Fruit fly (Drosophila melanogaster) whole organism, embryonic: ENCODE results near the gene CG34107.

Experiments used
- Aef1 ChIP-seq: fragments of 200-800 bp; sonication (Bioruptor generic); IDR thresholded peaks from 3 replicates; pipeline ENCODE4 v1.3.6; 2022; ENCODE audit warnings: missing biosample characterization, missing genetic modification characterization
- Bdp1 ChIP-seq: fragments of 200-800 bp; sonication (Bioruptor generic); optimal IDR thresholded peaks from 3 replicates; lab custom pipeline; 2016; ENCODE audit warnings: missing biosample characterization, missing genetic modification characterization
- CG11456 ChIP-seq: fragments of 200-800 bp; sonication (Bioruptor generic); IDR thresholded peaks from 3 replicates; pipeline ENCODE4 v1.3.6; 2022; ENCODE audit warnings: missing biosample characterization, missing genetic modification characterization
- CG12155 ChIP-seq: fragments of 200-800 bp; sonication (Bioruptor generic); optimal IDR thresholded peaks from 3 replicates; lab custom pipeline; 2016; ENCODE audit warnings: missing biosample characterization, missing genetic modification characterization
- CG12299 ChIP-seq: fragments of 200-800 bp; sonication (Bioruptor generic); optimal IDR thresholded peaks from 2 replicates; lab custom pipeline; 2018; ENCODE audit warnings: missing biosample characterization, mild to moderate bottlenecking, missing genetic modification characterization
- CG14667 ChIP-seq: fragments of 200-800 bp; sonication (Bioruptor generic); IDR thresholded peaks from 2 replicates; pipeline ENCODE4 v1.3.6; 2022; ENCODE audit warnings: missing biosample characterization, missing genetic modification characterization
- CG14860 ChIP-seq: fragments of 200-800 bp; sonication (Bioruptor generic); IDR thresholded peaks from 3 replicates; pipeline ENCODE4 v1.3.6; 2022; ENCODE audit warnings: missing biosample characterization, missing genetic modification characterization; ENCODE audit not compliant: partially characterized antibody
- CG15696 ChIP-seq: fragments of 200-800 bp; sonication (Bioruptor generic); optimal IDR thresholded peaks from 2 replicates; lab custom pipeline; 2019; ENCODE audit warnings: missing biosample characterization, mild to moderate bottlenecking, missing genetic modification characterization, moderate library complexity
- CG17186 ChIP-seq: fragments of 200-800 bp; sonication (Bioruptor generic); optimal IDR thresholded peaks from 3 replicates; lab custom pipeline; 2017; ENCODE audit warnings: missing biosample characterization, missing genetic modification reagents, missing genetic modification characterization
- CG17612 ChIP-seq: fragments of 200-800 bp; sonication (Bioruptor generic); IDR thresholded peaks from 2 replicates; pipeline ENCODE4 v1.3.6; 2022; ENCODE audit warnings: missing biosample characterization, missing genetic modification characterization
- CG17912 ChIP-seq: fragments of 200-800 bp; sonication (Bioruptor generic); optimal IDR thresholded peaks from 2 replicates; lab custom pipeline; 2018; ENCODE audit warnings: missing biosample characterization, mild to moderate bottlenecking, missing genetic modification characterization
- CG18011 ChIP-seq: fragments of 200-800 bp; sonication (Bioruptor generic); optimal IDR thresholded peaks from 2 replicates; lab custom pipeline; 2017; ENCODE audit warnings: missing biosample characterization, missing genetic modification characterization, mild to moderate bottlenecking, moderate library complexity, missing genotype
- CG2120 ChIP-seq: fragments of 200-800 bp; sonication (Bioruptor generic); optimal IDR thresholded peaks from 3 replicates; lab custom pipeline; 2016; ENCODE audit warnings: missing biosample characterization, missing genetic modification characterization
- CG2129 ChIP-seq: fragments of 200-800 bp; sonication (Bioruptor generic); IDR thresholded peaks from 2 replicates; pipeline ENCODE4 v1.3.6; 2022; ENCODE audit warnings: missing biosample characterization, missing genetic modification characterization; ENCODE audit not compliant: partially characterized antibody
- CG30020 ChIP-seq: fragments of 200-800 bp; optimal IDR thresholded peaks from 2 replicates; lab custom pipeline; 2019; ENCODE audit warnings: missing biosample characterization, mild to moderate bottlenecking, missing genetic modification characterization, moderate library complexity
- CG31388 ChIP-seq: fragments of 200-800 bp; sonication (Bioruptor generic); optimal IDR thresholded peaks from 2 replicates; lab custom pipeline; 2016; ENCODE audit warnings: missing biosample characterization, missing genetic modification characterization
- CG3995 ChIP-seq: fragments of 200-800 bp; sonication (Bioruptor generic); optimal IDR thresholded peaks from 3 replicates; lab custom pipeline; 2016; ENCODE audit warnings: missing biosample characterization, missing genetic modification characterization
- CG4328 ChIP-seq: fragments of 200-800 bp; sonication (Bioruptor generic); optimal IDR thresholded peaks from 3 replicates; lab custom pipeline; 2017; ENCODE audit warnings: missing biosample characterization, missing genetic modification reagents, missing genetic modification characterization
- CG43689 ChIP-seq: fragments of 200-800 bp; sonication (Bioruptor generic); IDR thresholded peaks from 2 replicates; pipeline ENCODE4 v1.3.6; 2022; ENCODE audit warnings: missing biosample characterization, missing genetic modification characterization
- CG4617 ChIP-seq: fragments of 200-800 bp; sonication (Bioruptor generic); optimal IDR thresholded peaks from 3 replicates; lab custom pipeline; 2016; ENCODE audit warnings: missing biosample characterization, missing genetic modification characterization, borderline replicate concordance
- CG6791 ChIP-seq: fragments of 200-800 bp; sonication (Bioruptor generic); IDR thresholded peaks from 3 replicates; pipeline ENCODE4 v1.3.6; 2022; ENCODE audit warnings: missing biosample characterization, missing genetic modification characterization; ENCODE audit not compliant: partially characterized antibody
- CG6813 ChIP-seq: fragments of 200-800 bp; sonication (Bioruptor generic); optimal IDR thresholded peaks from 2 replicates; lab custom pipeline; 2017; ENCODE audit warnings: missing biosample characterization, missing genetic modification characterization, mild to moderate bottlenecking, moderate library complexity, missing genetic modification reagents
- CG7372 ChIP-seq: fragments of 200-800 bp; sonication (Bioruptor generic); IDR thresholded peaks from 2 replicates; pipeline ENCODE4 v1.3.6; 2022; ENCODE audit warnings: missing biosample characterization, missing genetic modification characterization
- Deaf1 ChIP-seq: fragments of 200-800 bp; optimal IDR thresholded peaks from 3 replicates; lab custom pipeline; 2019; ENCODE audit warnings: missing biosample characterization, mild to moderate bottlenecking, missing genetic modification characterization, moderate library complexity
- Fer1 ChIP-seq: fragments of 200-800 bp; sonication (Bioruptor generic); optimal IDR thresholded peaks from 2 replicates; lab custom pipeline; 2017; ENCODE audit warnings: missing biosample characterization, mild to moderate bottlenecking, missing genetic modification characterization
- GATAe ChIP-seq: fragments of 200-800 bp; sonication (Bioruptor generic); conservative IDR thresholded peaks from 2 replicates; pipeline ENCODE4 v1.3.6; 2022; ENCODE audit warnings: missing biosample characterization, missing genetic modification characterization
- Hr51 ChIP-seq, 2 experiments: fragments of 200-800 bp; sonication (Bioruptor generic); optimal IDR thresholded peaks; 2 replicates in 1 of 2; 3 replicates in 1 of 2; lab custom pipeline; 2016 to 2018; ENCODE audit warnings: missing biosample characterization in 2 of 2, missing genetic modification characterization in 2 of 2, mild to moderate bottlenecking in 1 of 2, moderate library complexity in 1 of 2
- Jarid2 ChIP-seq: fragments of 200-800 bp; sonication (Bioruptor generic); optimal IDR thresholded peaks from 3 replicates; lab custom pipeline; 2017; ENCODE audit warnings: mild to moderate bottlenecking, missing biosample characterization, missing genetic modification reagents, missing genetic modification characterization
- Mes4 ChIP-seq: fragments of 200-800 bp; sonication (Bioruptor generic); optimal IDR thresholded peaks from 2 replicates; lab custom pipeline; 2016; ENCODE audit warnings: missing biosample characterization, missing genetic modification characterization
- bsh ChIP-seq, 2 experiments: fragments of 200-800 bp; sonication (Bioruptor generic); optimal IDR thresholded peaks; 2 replicates each; lab custom pipeline; 2017 to 2018; ENCODE audit warnings: mild to moderate bottlenecking in 2 of 2, missing biosample characterization in 2 of 2, missing genetic modification characterization in 2 of 2, moderate library complexity in 1 of 2
- caup ChIP-seq: fragments of 200-800 bp; sonication (Bioruptor generic); optimal IDR thresholded peaks from 3 replicates; lab custom pipeline; 2017; ENCODE audit warnings: missing biosample characterization, mild to moderate bottlenecking, missing genetic modification characterization, moderate library complexity; ENCODE audit not compliant: severe bottlenecking
- da ChIP-seq: fragments of 200-800 bp; sonication (Bioruptor generic); optimal IDR thresholded peaks from 2 replicates; lab custom pipeline; 2016; ENCODE audit warnings: missing biosample characterization, missing genetic modification characterization
- en ChIP-seq: fragments of 200-800 bp; sonication (Bioruptor generic); optimal IDR thresholded peaks from 2 replicates; lab custom pipeline; 2016; ENCODE audit warnings: missing biosample characterization, missing genetic modification characterization
- fd102C ChIP-seq: fragments of 200-800 bp; sonication (Bioruptor generic); optimal IDR thresholded peaks from 2 replicates; lab custom pipeline; 2018; ENCODE audit warnings: missing biosample characterization, mild to moderate bottlenecking, missing genetic modification characterization, moderate library complexity
- fd96Cb ChIP-seq: fragments of 200-800 bp; sonication (Bioruptor generic); optimal IDR thresholded peaks from 2 replicates; lab custom pipeline; 2018; ENCODE audit warnings: missing biosample characterization, mild to moderate bottlenecking, missing genetic modification characterization, moderate library complexity
- fu2 ChIP-seq: fragments of 200-800 bp; sonication (Bioruptor generic); optimal IDR thresholded peaks from 2 replicates; lab custom pipeline; 2016; ENCODE audit warnings: missing biosample characterization, missing genetic modification characterization
- gfzf ChIP-seq: fragments of 200-800 bp; sonication (Bioruptor generic); optimal IDR thresholded peaks from 2 replicates; lab custom pipeline; 2016; ENCODE audit warnings: missing biosample characterization, mild to moderate bottlenecking, missing genetic modification characterization, moderate library complexity
- gsb ChIP-seq: fragments of 200-800 bp; sonication (Bioruptor generic); IDR thresholded peaks from 2 replicates; pipeline ENCODE4 v1.3.6; 2022; ENCODE audit warnings: missing biosample characterization, missing genetic modification characterization
- hbn ChIP-seq: fragments of 200-800 bp; sonication (Bioruptor generic); IDR thresholded peaks from 2 replicates; pipeline ENCODE4 v1.3.6; 2022; ENCODE audit warnings: missing biosample characterization, missing genetic modification characterization; ENCODE audit not compliant: partially characterized antibody
- kah ChIP-seq: fragments of 200-800 bp; sonication (Bioruptor generic); optimal IDR thresholded peaks from 2 replicates; lab custom pipeline; 2018; ENCODE audit warnings: missing biosample characterization, mild to moderate bottlenecking, missing genetic modification characterization
- nmo ChIP-seq: fragments of 200-800 bp; sonication (Bioruptor generic); optimal IDR thresholded peaks from 2 replicates; lab custom pipeline; 2018; ENCODE audit warnings: missing biosample characterization, mild to moderate bottlenecking, missing genetic modification characterization, moderate library complexity
- ro ChIP-seq: fragments of 200-800 bp; sonication (Bioruptor generic); IDR thresholded peaks from 2 replicates; pipeline ENCODE4 v1.3.6; 2022; ENCODE audit warnings: missing biosample characterization, missing genetic modification characterization
- sd ChIP-seq: fragments of 200-800 bp; sonication (Bioruptor generic); optimal IDR thresholded peaks from 3 replicates; lab custom pipeline; 2018; ENCODE audit warnings: missing biosample characterization, mild to moderate bottlenecking, missing genetic modification characterization, moderate library complexity
- sisA ChIP-seq: fragments of 200-800 bp; sonication (Bioruptor generic); IDR thresholded peaks from 2 replicates; pipeline ENCODE4 v1.3.6; 2022; ENCODE audit warnings: missing biosample characterization, missing genetic modification characterization
- slbo ChIP-seq: fragments of 200-800 bp; sonication (Bioruptor generic); IDR thresholded peaks from 2 replicates; pipeline ENCODE4 v1.3.6; 2022; ENCODE audit warnings: missing biosample characterization, missing genetic modification characterization
- tio ChIP-seq: fragments of 200-800 bp; sonication (Bioruptor generic); optimal IDR thresholded peaks from 2 replicates; lab custom pipeline; 2017; ENCODE audit warnings: missing biosample characterization, missing genetic modification characterization, inconsistent platforms
- wek ChIP-seq: fragments of 200-800 bp; sonication (Bioruptor generic); optimal IDR thresholded peaks from 3 replicates; lab custom pipeline; 2018; ENCODE audit warnings: missing biosample characterization, mild to moderate bottlenecking, missing genetic modification characterization, moderate library complexity

The CG34107 gene

DNA sequence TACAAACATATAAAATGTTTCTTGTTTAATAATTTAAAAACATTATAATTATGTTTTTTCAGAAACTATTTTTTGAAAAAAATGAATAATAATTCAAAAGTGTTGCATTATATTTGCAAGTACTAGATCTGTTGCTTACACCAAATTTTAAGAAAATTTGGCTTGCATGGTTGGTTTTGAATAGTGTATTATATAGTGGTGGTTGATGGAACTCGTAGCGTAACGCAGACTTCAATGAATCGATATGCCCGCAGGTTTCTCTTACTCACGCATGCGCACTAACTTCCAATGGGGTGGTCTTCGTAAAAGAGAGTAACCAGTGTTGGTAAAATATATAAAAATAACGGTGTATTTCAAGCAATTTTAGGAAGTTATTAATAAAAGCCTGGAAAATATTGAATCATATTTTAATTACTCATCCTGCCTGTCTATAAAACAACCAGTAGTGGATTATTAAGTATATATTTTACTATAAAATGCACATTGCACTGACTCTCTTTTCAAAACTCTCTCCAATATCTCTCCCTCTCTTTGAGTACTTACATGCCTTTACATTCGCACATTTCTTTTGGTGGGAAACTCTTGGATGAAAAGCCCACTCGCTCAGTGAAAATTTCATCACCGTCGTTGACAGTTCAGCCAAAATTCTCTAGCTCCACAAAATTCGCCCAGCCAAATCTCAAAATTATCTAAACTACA is 34.5 kb upstream of the CG34107 start, which contains the start of gene Syn (continued):
- TF ChIP-seq CG17186 (GFP tag; lab: Kevin White, UChicago): no peak
- TF ChIP-seq CG30020 (tag; lab: Kevin White, UChicago): no peak

- TF ChIP-seq en (GFP tag; lab: Kevin White, UChicago) (no peak), CG12155 (GFP tag; lab: Kevin White, UChicago) (no peak), CG6813 (GFP tag; lab: Kevin White, UChicago) (peak; percentile 27), CG4328 (GFP tag; lab: Kevin White, UChicago) (no peak), CG15696 (tag; lab: Kevin White, UChicago) (peak; percentile 42), CG17912 (no peak), ro (GFP tag; lab: Robert Waterston, UW) (no peak), Bdp1 (GFP tag; lab: Kevin White, UChicago) (no peak), fu2 (GFP tag; lab: Kevin White, UChicago) (no peak), CG11456 (peak; percentile 59; the same call in 1 of the 3 replicates), CG17612 (GFP tag; lab: Robert Waterston, UW) (no peak), CG2129 (GFP tag; lab: Robert Waterston, UW) (no peak), CG6791 (no peak), fd102C (GFP tag; lab: Kevin White, UChicago) (no peak), CG7372 (GFP tag; lab: Robert Waterston, UW) (0 out of 2 replicates have a peak, but pooled peaks have one; percentile 12), CG43689 (GFP tag; lab: Robert Waterston, UW) (no peak), gfzf (no peak), tio (no peak), da (GFP tag; lab: Kevin White, UChicago) (no peak), CG14860 (GFP tag; lab: Robert Waterston, UW) (no peak), CG3995 (GFP tag; lab: Kevin White, UChicago) (no peak), caup (peak; percentile 33), Aef1 (no peak; the same call in 2 of the 3 replicates), CG12299 (tag; lab: Kevin White, UChicago) (no peak), gsb (GFP tag; lab: Robert Waterston, UW) (no peak), nmo (GFP tag; lab: Kevin White, UChicago) (peak; percentile 17), CG4617 (GFP tag; lab: Kevin White, UChicago) (no peak), Fer1 (GFP tag; lab: Kevin White, UChicago) (peak; percentile 3), Hr51 (GFP tag; optimal IDR thresholded peaks at IDR 0.05; lab: Kevin White, UChicago) (peak in 1 of 2 experiments; percentile 8), kah (GFP tag; lab: Kevin White, UChicago) (peak; percentile 8), CG14667 (GFP tag; lab: Robert Waterston, UW) (no peak), Mes4 (GFP tag; lab: Kevin White, UChicago) (peak; percentile 46), CG18011 (GFP tag; lab: Kevin White, UChicago) (no peak), slbo (no peak), CG31388 (GFP tag; lab: Kevin White, UChicago) (no peak), sd (tag; lab: Kevin White, UChicago) (no peak), GATAe (GFP tag; lab: Robert Waterston, UW) (no peak), Jarid2 (GFP tag; lab: Kevin White, UChicago) (peak; percentile 26), wek (GFP tag; lab: Kevin White, UChicago) (no peak), fd96Cb (tag; lab: Kevin White, UChicago) (no peak), hbn (GFP tag; lab: Robert Waterston, UW) (no peak), Deaf1 (tag; lab: Kevin White, UChicago) (no peak), CG2120 (GFP tag; lab: Kevin White, UChicago) (no peak), sisA (GFP tag; lab: Robert Waterston, UW) (no peak), bsh (GFP tag; optimal IDR thresholded peaks at IDR 0.05; lab: Kevin White, UChicago) (peak in 1 of 2 experiments; percentile 45)
Observed at dm6 chr3R:10203554-10203953, 21.2 kb upstream of the CG34107 start.
